Fruit fly (Drosophila melanogaster): ENCODE data around the gene CG11037.
A peak's percentile ranks its signal among the peaks of the same experiment; 100 is the strongest.

Gene CG11037

dm6 chr3L:20952622-20953618 lies 8.3 kb downstream of the CG11037 start:
- TF ChIP-seq Myc (optimal IDR thresholded peaks at IDR 0.05) (no peak), brk (GFP tag; optimal IDR thresholded peaks at IDR 0.05) (no peak), CrebA (GFP tag; optimal IDR thresholded peaks at IDR 0.05; ENCODE audit: borderline replicate concordance) (no peak), Dfd (GFP tag; optimal IDR thresholded peaks at IDR 0.05) (no peak), br (GFP tag; optimal IDR thresholded peaks at IDR 0.05) (peak; percentile 28), Sp1 (GFP tag; optimal IDR thresholded peaks at IDR 0.05) (no peak), fru (GFP tag; optimal IDR thresholded peaks at IDR 0.05) (peak; percentile 36), Rel (GFP tag; optimal IDR thresholded peaks at IDR 0.05) (no peak), Rel (tag; optimal IDR thresholded peaks at IDR 0.05) (peak; percentile 62), Hr78 (GFP tag; optimal IDR thresholded peaks at IDR 0.05) (no peak), sage (GFP tag; optimal IDR thresholded peaks at IDR 0.05) (no peak), rgr (GFP tag; optimal IDR thresholded peaks at IDR 0.05) (peak; percentile 25), GATAd (GFP tag; optimal IDR thresholded peaks at IDR 0.05) (no peak), pan (optimal IDR thresholded peaks at IDR 0.05) (no peak), tai (GFP tag; optimal IDR thresholded peaks at IDR 0.05) (no peak), CG32264 (GFP tag; optimal IDR thresholded peaks at IDR 0.05) (no peak), Vsx2 (GFP tag; optimal IDR thresholded peaks at IDR 0.05; ENCODE audit: partially characterized antibody) (no peak), dmrt93B (GFP tag; optimal IDR thresholded peaks at IDR 0.05) (no peak), sv (GFP tag; optimal IDR thresholded peaks at IDR 0.05) (no peak), Hnf4 (GFP tag; optimal IDR thresholded peaks at IDR 0.05) (no peak), Mio (GFP tag; optimal IDR thresholded peaks at IDR 0.05) (no peak), Hr83 (GFP tag; optimal IDR thresholded peaks at IDR 0.05; ENCODE audit: poor library complexity, severe bottlenecking) (no peak), dsf (GFP tag; optimal IDR thresholded peaks at IDR 0.05; ENCODE audit: borderline replicate concordance) (no peak), CG9705 (GFP tag; optimal IDR thresholded peaks at IDR 0.05) (no peak), ey (GFP tag; optimal IDR thresholded peaks at IDR 0.05) (peak; percentile 13), h (GFP tag; optimal IDR thresholded peaks at IDR 0.05) (peak; percentile 23), Abd-B (GFP tag; optimal IDR thresholded peaks at IDR 0.05) (no peak), Dif (GFP tag; optimal IDR thresholded peaks at IDR 0.05; ENCODE audit: partially characterized antibody) (no peak), foxo (GFP tag; optimal IDR thresholded peaks at IDR 0.05) (peak in 1 of 2 experiments; percentile 35), Jra (GFP tag; optimal IDR thresholded peaks at IDR 0.05) (no peak), N (GFP tag; optimal IDR thresholded peaks at IDR 0.05) (no peak), usp (GFP tag; optimal IDR thresholded peaks at IDR 0.05) (no peak), HLH106 (tag; optimal IDR thresholded peaks at IDR 0.05) (no peak), lola (GFP tag; optimal IDR thresholded peaks at IDR 0.05) (no peak), dl (GFP tag; optimal IDR thresholded peaks at IDR 0.05; ENCODE audit: insufficient read depth in 1 of 2, partially characterized antibody in 2 of 2) (no peak), OdsH (GFP tag; optimal IDR thresholded peaks at IDR 0.05) (no peak), jim (GFP tag; optimal IDR thresholded peaks at IDR 0.05) (no peak), psq (GFP tag; optimal IDR thresholded peaks at IDR 0.05) (peak; percentile 32), woc (GFP tag; optimal IDR thresholded peaks at IDR 0.05) (peak; percentile 32)

- TF ChIP-seq foxo (GFP tag; optimal IDR thresholded peaks at IDR 0.05) = peak in 1 of 2 experiments; percentile 9
- TF ChIP-seq Sp1 (GFP tag; optimal IDR thresholded peaks at IDR 0.05) = peak; percentile 59
- TF ChIP-seq OdsH (GFP tag; optimal IDR thresholded peaks at IDR 0.05) = peak; percentile 52
- peak; percentile 6 for TF ChIP-seq Hnf4 (GFP tag; optimal IDR thresholded peaks at IDR 0.05)
- no peak for TF ChIP-seq Hr83 (GFP tag; optimal IDR thresholded peaks at IDR 0.05; ENCODE audit: poor library complexity, severe bottlenecking)
- TF ChIP-seq psq (GFP tag; optimal IDR thresholded peaks at IDR 0.05) = peak; percentile 14
- TF ChIP-seq sv (GFP tag; optimal IDR thresholded peaks at IDR 0.05) = no peak
- TF ChIP-seq pan (optimal IDR thresholded peaks at IDR 0.05) = no peak
- TF ChIP-seq woc (GFP tag; optimal IDR thresholded peaks at IDR 0.05) = no peak
- no peak for TF ChIP-seq jim (GFP tag; optimal IDR thresholded peaks at IDR 0.05)
- TF ChIP-seq Hr78 (GFP tag; optimal IDR thresholded peaks at IDR 0.05) = no peak
- TF ChIP-seq dl (GFP tag; optimal IDR thresholded peaks at IDR 0.05; ENCODE audit: insufficient read depth in 1 of 2, partially characterized antibody in 2 of 2) = no peak
- no peak for TF ChIP-seq dmrt93B (GFP tag; optimal IDR thresholded peaks at IDR 0.05)
- no peak for TF ChIP-seq GATAd (GFP tag; optimal IDR thresholded peaks at IDR 0.05)
- TF ChIP-seq lola (GFP tag; optimal IDR thresholded peaks at IDR 0.05) = no peak
- no peak for TF ChIP-seq Jra (GFP tag; optimal IDR thresholded peaks at IDR 0.05)
- no peak for TF ChIP-seq Dfd (GFP tag; optimal IDR thresholded peaks at IDR 0.05)
- TF ChIP-seq Abd-B (GFP tag; optimal IDR thresholded peaks at IDR 0.05) = no peak
- no peak for TF ChIP-seq N (GFP tag; optimal IDR thresholded peaks at IDR 0.05)
- peak; percentile 19 for TF ChIP-seq br (GFP tag; optimal IDR thresholded peaks at IDR 0.05)
- peak; percentile 21 for TF ChIP-seq brk (GFP tag; optimal IDR thresholded peaks at IDR 0.05)
- TF ChIP-seq h (GFP tag; optimal IDR thresholded peaks at IDR 0.05) = peak; percentile 65
- peak; percentile 35 for TF ChIP-seq rgr (GFP tag; optimal IDR thresholded peaks at IDR 0.05)
- TF ChIP-seq ey (GFP tag; optimal IDR thresholded peaks at IDR 0.05) = no peak
- no peak for TF ChIP-seq Mio (GFP tag; optimal IDR thresholded peaks at IDR 0.05)
- TF ChIP-seq fru (GFP tag; optimal IDR thresholded peaks at IDR 0.05) = peak; percentile 5
- peak; percentile 63 for TF ChIP-seq HLH106 (tag; optimal IDR thresholded peaks at IDR 0.05)
- no peak for TF ChIP-seq tai (GFP tag; optimal IDR thresholded peaks at IDR 0.05)
- TF ChIP-seq CG9705 (GFP tag; optimal IDR thresholded peaks at IDR 0.05) = peak; percentile 6
Observed at dm6 chr3L:20952121-20952487, 9.1 kb downstream of the CG11037 start.

All from whole organism, wandering third instar larva.